Worm (Caenorhabditis elegans) whole organism, young adult: ENCODE data around the gene gcy-19.
"Not testable (repeated sequence)": the region's sequence is repeated elsewhere in the genome, so short reads cannot be mapped to it uniquely, and the experiment has no call there.

ENCODE experiments used
- F23B12.7 ChIP-seq: sonication (generic microtip); optimal IDR thresholded peaks from 2 replicates; lab custom pipeline; 2017; ENCODE audit warnings: missing genetic modification characterization, mild to moderate bottlenecking, missing compliant biosample characterization, antibody characterized with exemption, moderate library complexity; ENCODE audit not compliant: insufficient read depth
- aptf-3 ChIP-seq: fragments of 200-800 bp; sonication (Bioruptor generic); IDR thresholded peaks from 2 replicates; pipeline ENCODE4 v1.3.6; 2022; ENCODE audit warnings: missing genetic modification characterization, missing compliant biosample characterization
- snpc-1.3 ChIP-seq: sonication (generic microtip); optimal IDR thresholded peaks from 2 replicates; lab custom pipeline; 2017; ENCODE audit warnings: missing genetic modification characterization, mild to moderate bottlenecking, missing compliant biosample characterization, antibody characterized with exemption, moderate library complexity, missing genotype, missing genetic modification reagents; ENCODE audit not compliant: insufficient read depth

Gene gcy-19

DNA sequence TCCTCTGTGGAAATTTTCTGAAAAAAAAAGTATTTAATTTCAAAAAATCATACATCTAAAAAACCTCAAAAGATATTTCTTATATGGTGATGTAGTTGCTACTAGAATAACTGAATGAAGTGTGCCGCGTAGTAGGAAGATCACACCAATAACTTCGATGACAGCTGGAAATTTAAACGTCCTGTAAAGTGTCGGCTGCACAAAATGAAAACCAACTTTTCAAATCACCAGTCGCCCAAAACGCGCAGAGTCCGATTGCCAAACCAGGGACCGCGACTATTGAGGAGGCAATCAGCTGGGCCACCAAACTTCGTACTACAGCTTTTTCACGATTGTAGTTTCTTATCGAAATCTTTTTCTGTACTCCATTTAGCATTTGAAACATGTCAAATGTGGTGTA is 57.9 kb downstream of the gcy-19 start, which contains the start of gene sri-48:
sri-48 (minus strand) TSS at position 101 of the 400 bp plus-strand sequence.
- TF ChIP-seq F23B12.7; snpc-1.3; aptf-3 (GFP tag; lab: Robert Waterston, UW): not testable (repeated sequence)
